Fruit fly (Drosophila melanogaster) whole organism, larva: ENCODE data around the gene Nepl4.
A peak's percentile ranks its signal among the peaks of the same experiment; 100 is the strongest.

Experiments used
- noc ChIP-seq: fragments of 200-800 bp; sonication (Bioruptor generic); optimal IDR thresholded peaks from 3 replicates; lab custom pipeline; 2019; ENCODE audit warnings: missing biosample characterization, mild to moderate bottlenecking, missing genetic modification characterization, moderate library complexity

Nepl4 gene

DNA sequence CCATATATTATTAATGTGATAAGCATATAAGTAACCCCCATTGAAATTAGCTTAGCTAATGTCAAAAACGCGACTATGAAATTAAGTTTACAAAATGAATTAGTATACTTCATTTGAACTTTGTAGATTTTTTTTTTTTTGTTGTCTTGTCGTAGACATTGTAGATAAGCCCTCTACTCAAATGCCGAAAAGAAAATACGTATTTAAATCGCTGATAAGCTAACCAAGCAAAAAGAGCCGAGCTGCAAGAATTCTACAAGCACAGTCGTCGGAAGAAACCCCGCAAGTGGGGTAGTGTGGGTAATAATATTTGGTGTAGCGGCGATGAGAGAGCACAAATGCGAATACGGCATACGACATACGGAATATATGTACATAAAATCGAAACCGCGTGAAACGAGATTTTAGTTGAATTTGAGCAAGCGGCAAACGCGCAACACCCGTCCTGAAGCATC, at the start of gene Nepl4:
Gene Nepl4 (plus strand): TSS at position 405 of the 455 bp plus-strand sequence.
- peak; percentile 82 for TF ChIP-seq noc (tag; lab: Kevin White, UChicago)

- TF ChIP-seq noc (tag; lab: Kevin White, UChicago), result no peak
Measured at dm6 chr2L:6319068-6319467, 48.6 kb upstream of the Nepl4 start.

dm6 chr2L:6323536-6324385, 43.9 kb upstream of the Nepl4 start, which contains the start of gene PDZ-GEF:
Gene PDZ-GEF (plus strand): TSS chr2L:6323767.
- TF ChIP-seq noc (tag; lab: Kevin White, UChicago), result no peak

DNA sequence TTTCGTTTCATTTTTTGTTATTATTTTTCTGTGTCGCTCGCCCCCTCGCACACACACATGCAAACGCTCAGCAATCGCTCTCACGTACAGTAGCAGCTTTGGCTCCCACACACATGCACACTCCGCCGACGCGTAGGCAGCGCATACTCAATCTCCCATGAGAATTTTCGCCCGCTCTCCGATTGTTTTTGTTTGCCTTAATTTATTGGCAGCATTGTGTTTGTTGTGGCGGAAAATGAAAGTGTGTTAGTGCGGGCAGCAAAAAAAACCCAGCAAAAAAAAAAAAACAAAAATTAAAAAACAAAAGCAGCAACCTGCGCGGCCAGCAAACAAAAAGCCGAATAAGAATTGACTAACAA, 43.3 kb upstream of the Nepl4 start:
- TF ChIP-seq noc (tag; lab: Kevin White, UChicago), result no peak

DNA sequence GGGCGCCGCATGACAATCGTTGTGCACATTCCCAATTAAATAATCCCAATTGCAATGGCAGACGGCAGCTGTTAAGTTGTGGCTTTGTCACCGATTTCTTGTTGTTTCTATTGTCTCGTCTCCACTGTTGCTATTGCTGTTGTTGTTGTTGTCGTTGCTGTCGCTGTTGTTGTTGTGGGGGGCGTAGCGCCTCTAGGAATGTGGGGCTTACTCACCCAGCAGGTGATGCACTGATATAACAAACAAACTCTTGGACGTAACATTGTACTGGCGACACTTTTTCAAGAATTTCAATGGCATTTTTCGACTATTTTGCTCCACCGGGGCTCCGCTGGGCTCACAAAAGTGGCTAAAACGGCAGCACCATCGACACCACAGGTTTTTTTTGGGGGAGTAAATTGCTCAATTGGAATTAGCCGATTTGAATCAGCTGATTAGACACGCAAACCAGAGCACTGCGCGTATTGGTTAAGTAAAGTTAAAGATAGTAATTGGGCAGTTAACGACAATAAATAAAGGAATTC, 29.8 kb upstream of the Nepl4 start:
- no peak for TF ChIP-seq noc (tag; lab: Kevin White, UChicago)

DNA sequence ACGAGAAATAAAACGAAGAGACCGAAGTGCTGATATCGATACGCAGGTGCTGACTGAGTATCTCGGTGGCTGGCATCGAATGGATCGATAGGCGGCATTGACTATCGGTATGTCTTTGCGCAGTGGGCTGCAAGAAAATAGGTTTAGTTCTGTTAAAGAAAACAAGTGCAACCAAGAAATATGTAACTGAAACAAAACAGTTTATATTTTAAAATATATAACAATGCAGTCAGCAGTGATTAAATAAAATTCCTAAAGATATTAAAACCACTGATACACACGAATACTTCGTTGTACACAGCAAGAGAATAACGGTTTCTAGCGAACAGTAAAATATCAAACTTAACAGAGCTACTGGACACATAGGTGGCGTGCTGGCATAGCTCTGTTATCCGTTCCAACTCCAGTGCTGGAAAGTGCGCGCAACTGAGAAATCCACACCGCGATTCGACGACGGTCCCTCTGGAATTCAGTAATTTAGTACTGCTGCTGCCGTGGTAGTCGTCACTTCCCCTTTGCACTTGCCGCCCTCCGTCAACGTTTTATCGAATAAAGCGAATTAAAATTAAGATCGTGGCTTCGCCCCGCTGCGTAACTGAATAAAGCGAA, 29.2 kb upstream of the Nepl4 start, which contains the start of the genes Pez and Cpr:
Gene Pez (minus strand): TSS at position 305 of the 609 bp plus-strand sequence.
Gene Cpr (plus strand): TSS at position 470 of the 609 bp plus-strand sequence.
- no peak for TF ChIP-seq noc (tag; lab: Kevin White, UChicago)

DNA sequence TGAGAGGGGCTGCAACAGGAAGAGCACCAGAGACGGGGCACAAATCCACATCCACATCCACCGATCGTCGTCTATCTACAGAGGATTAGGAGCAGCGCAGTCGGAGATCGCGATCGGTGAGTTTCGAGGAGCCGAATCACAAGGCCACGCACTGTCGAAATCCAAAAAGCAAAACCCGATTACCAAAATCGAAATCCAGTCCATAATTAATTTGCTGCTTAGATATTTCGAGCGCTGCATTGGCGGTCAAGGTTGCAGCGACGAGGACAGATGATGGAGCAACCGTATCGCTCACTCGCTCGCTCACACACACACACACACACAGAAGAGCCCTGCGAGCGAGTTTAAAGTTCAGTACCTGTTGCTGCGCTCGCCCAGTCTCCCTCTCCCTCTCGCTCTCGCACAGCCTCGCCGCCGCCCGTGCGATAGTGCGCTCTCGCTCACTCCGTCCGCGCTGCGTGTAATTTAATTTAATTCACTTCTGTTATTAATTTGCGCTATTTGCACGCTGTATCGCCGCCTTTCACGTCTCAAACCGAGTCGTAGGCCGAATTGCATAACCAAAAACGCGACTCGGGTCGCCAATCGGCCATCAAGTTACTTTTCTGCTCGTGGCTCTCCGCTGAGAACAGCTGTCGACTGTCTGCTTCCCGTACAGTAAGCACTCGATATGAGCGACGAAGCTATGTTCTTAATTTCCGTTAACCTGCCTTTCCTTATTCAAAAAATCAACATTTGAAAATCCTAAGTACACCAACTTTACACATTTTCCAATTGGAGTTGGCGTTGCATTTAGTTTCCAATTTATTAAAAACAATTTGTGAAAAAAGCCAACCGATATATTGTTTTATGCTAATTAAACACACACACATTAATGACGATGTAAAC, 28.4 kb upstream of the Nepl4 start:
- TF ChIP-seq noc (tag; lab: Kevin White, UChicago), result peak; percentile 54

- no peak for TF ChIP-seq noc (tag; lab: Kevin White, UChicago)
Measured at dm6 chr2L:6340222-6340725, 27.4 kb upstream of the Nepl4 start.

dm6 chr2L:6341246-6341645, 26.4 kb upstream of the Nepl4 start:
- no peak for TF ChIP-seq noc (tag; lab: Kevin White, UChicago)

- TF ChIP-seq noc (tag; lab: Kevin White, UChicago), result peak; percentile 47
Measured at dm6 chr2L:6343084-6343873, 24.4 kb upstream of the Nepl4 start.

DNA sequence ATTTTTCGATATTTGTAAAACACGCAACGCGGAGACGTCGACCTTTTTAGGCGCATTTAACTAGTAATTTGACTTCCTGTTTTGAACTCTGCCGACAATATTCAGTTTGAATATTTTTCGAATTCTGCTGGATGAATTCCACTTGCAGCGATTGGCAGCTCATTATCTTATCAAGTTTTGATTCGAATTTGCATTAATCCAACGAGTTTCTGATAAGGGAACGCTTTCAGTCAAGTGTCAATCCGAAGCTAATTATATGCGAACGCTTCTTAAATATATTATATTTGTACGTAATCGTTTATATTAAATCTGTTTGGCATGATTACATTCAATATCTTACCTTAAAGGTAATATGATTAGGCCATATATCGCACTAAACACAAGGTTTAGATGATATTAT, 19.4 kb upstream of the Nepl4 start, which contains the start of gene CG9497:
Gene CG9497 (minus strand): TSS at position 101 of the 400 bp plus-strand sequence.
- TF ChIP-seq noc (tag; lab: Kevin White, UChicago), result no peak

DNA sequence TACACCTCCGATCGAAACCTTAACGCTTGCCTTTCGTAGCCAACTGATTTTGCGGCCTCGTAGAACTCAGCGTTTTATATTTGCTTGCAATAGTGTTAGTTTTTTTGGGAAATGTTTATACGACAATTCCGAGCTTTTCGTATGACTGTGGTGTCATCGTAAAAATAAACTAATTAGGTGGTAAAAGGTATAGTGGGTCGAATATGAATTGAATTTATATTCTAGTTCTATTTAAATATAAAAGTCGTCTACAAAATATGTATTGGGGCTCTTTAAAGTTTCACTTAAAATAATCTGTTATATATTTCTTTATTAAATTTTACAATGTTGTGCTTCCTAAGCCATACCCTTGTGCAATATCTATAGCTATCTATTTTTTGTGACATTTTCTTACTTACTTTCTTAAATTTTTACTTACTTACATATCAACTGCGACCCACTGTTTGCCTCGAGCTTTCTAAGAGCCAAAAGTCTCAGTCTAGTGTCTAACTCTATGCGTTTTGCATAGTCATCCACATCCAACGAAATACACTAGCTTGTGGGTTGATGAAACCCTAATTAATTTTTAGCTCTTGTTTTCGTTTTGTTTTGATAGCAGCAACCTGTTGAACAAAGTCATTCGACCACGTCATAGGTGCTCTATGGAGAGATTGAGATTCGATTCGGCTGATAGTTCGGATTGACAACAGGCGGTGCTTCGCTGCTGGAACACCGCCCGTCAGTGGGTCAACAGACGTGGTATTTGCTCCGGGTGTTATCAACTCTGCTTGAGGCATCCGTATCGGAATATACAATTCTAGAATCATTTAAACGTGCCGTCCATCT, 16.5 kb upstream of the Nepl4 start, which contains the start of gene CG9498:
Gene CG9498 (minus strand): TSS at position 51 of the 825 bp plus-strand sequence.
- TF ChIP-seq noc (tag; lab: Kevin White, UChicago), result peak; percentile 97

dm6 chr2L:6351809-6352182, 15.9 kb upstream of the Nepl4 start:
- TF ChIP-seq noc (tag; lab: Kevin White, UChicago), result peak; percentile 98
